Worm (Caenorhabditis elegans): ENCODE measurements around the gene lsm-8.

DNA sequence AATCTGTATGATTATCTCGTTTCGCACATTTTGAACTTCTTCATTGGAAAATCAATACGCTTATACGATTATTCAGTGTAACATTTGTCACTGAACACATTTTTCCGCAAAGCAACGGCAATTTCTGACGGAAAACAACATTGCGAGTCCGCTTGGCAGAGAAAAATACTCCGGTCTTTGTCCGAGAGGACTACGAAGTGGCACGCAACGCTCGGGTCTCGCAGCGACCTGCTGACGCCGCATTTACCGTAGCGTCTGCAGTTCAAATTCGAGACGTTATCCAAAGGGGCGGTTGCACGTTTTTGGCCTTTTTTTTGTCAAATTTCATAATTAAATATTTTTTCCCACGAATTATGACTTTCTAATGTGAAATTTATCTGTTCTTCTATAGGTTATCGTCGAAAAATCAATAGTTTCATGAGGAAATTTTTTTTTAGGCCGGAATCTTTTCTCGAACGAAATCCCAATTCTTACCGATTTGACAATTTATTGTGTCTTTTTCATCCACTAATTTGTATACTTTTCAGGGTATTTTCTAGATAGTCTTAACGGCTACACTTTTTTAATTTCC lies 2.6 kb upstream of the lsm-8 start, which contains the start of gene sqd-1:
- TF ChIP-seq fkh-10 (GFP tag; optimal IDR thresholded peaks at IDR 0.05) (peak; percentile 28), elt-2 (tag; optimal IDR thresholded peaks at IDR 0.05) (peak; percentile 54), pha-4 (tag; optimal IDR thresholded peaks at IDR 0.05) (no peak), ceh-18 (tag; optimal IDR thresholded peaks at IDR 0.05) (peak; percentile 87), dve-1 (tag; optimal IDR thresholded peaks at IDR 0.05) (peak; percentile 66), nhr-11 (tag; optimal IDR thresholded peaks at IDR 0.05) (no peak), ref-2 (tag; optimal IDR thresholded peaks at IDR 0.05) (peak; percentile 80), sox-4 (tag; optimal IDR thresholded peaks at IDR 0.05) (peak; percentile 39)
